Fruit fly (Drosophila melanogaster): ENCODE results near the gene Ge-1.

DNA sequence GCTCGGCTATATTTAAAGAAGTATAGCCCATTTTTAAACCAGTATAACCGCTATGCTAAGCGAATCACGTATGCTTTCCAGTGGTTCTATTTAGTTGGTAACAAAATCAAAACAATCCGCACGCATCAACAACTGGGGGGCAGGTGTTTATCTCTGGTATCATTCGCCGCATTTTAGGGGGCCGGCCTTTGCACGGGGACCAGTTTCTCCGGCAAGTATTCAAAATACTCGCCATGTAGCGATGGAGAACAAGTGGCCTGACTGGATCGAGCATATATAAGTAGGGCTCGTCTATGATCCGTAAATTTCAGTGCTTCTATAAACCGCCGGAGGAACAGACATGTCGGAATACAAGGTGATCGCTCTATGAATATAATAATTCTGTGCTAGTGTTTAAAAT is 35.4 kb upstream of the Ge-1 start, which contains the start of gene hgo:
- TF ChIP-seq CG8478 (optimal IDR thresholded peaks at IDR 0.05) (no peak), psq (optimal IDR thresholded peaks at IDR 0.05) (no peak), Dll (optimal IDR thresholded peaks at IDR 0.05) (no peak), pan (optimal IDR thresholded peaks at IDR 0.05) (no peak), usp (GFP tag; optimal IDR thresholded peaks at IDR 0.05) (no peak)

Data from whole organism.